Worm (Caenorhabditis elegans) whole organism, mixed stage, embryonic: ENCODE measurements around the gene ZK1236.5.

Source experiments
- bed-3 ChIP-seq: fragments of 200-800 bp; sonication (Bioruptor generic); optimal IDR thresholded peaks from 3 replicates; lab custom pipeline; 2018; ENCODE audit warnings: mild to moderate bottlenecking, missing genetic modification characterization, moderate library complexity, missing compliant biosample characterization
- ces-1 ChIP-seq: fragments of 150-350 bp; optimal IDR thresholded peaks from 2 replicates; lab custom pipeline; 2014; ENCODE audit warnings: missing biosample characterization, missing genetic modification reagents, missing genetic modification characterization
- hlh-1 ChIP-seq: fragments of 150-350 bp; optimal IDR thresholded peaks from 2 replicates; lab custom pipeline; 2014; ENCODE audit warnings: missing biosample characterization, missing genetic modification reagents, missing genetic modification characterization
- lin-13 ChIP-seq: fragments of 150-350 bp; optimal IDR thresholded peaks from 2 replicates; lab custom pipeline; 2014; ENCODE audit warnings: missing biosample characterization, missing genetic modification characterization
- mab-5 ChIP-seq: fragments of 150-350 bp; optimal IDR thresholded peaks from 2 replicates; lab custom pipeline; 2014; ENCODE audit warnings: missing biosample characterization, missing genetic modification characterization
- mep-1 ChIP-seq: fragments of 150-350 bp; optimal IDR thresholded peaks from 2 replicates; lab custom pipeline; 2017; ENCODE audit warnings: missing biosample characterization, missing genetic modification reagents, missing genetic modification characterization, inconsistent platforms
- nhr-12 ChIP-seq: fragments of 150-350 bp; optimal IDR thresholded peaks from 2 replicates; lab custom pipeline; 2014; ENCODE audit warnings: missing biosample characterization, missing genetic modification characterization
- nhr-237 ChIP-seq: fragments of 150-350 bp; optimal IDR thresholded peaks from 2 replicates; lab custom pipeline; 2014; ENCODE audit warnings: missing biosample characterization, missing genetic modification characterization
- nhr-28 ChIP-seq: fragments of 150-350 bp; optimal IDR thresholded peaks from 2 replicates; lab custom pipeline; 2014; ENCODE audit warnings: missing biosample characterization, missing genetic modification characterization
- pha-4 ChIP-seq: fragments of 150-350 bp; optimal IDR thresholded peaks from 2 replicates; lab custom pipeline; 2018; ENCODE audit warnings: missing biosample characterization, missing genetic modification reagents, missing genetic modification characterization
- snpc-4 ChIP-seq: fragments of 150-350 bp; optimal IDR thresholded peaks from 2 replicates; lab custom pipeline; 2014; ENCODE audit warnings: missing biosample characterization, missing genetic modification characterization
- zip-8 ChIP-seq: fragments of 150-350 bp; optimal IDR thresholded peaks from 2 replicates; lab custom pipeline; 2014; ENCODE audit warnings: missing biosample characterization, missing genetic modification characterization

ce11 chrIII:8403507-8403906, 28.5 kb downstream of the ZK1236.5 start, which contains the start of gene cutc-1:
- TF ChIP-seq nhr-12 (tag; lab: Kevin White, UChicago) (no peak), hlh-1 (tag; lab: Kevin White, UChicago) (no peak), bed-3 (GFP tag; lab: Kevin White, UChicago) (no peak), nhr-237 (tag; lab: Kevin White, UChicago) (no peak), mab-5 (tag; lab: Kevin White, UChicago) (no peak), lin-13 (tag; lab: Kevin White, UChicago) (no peak), zip-8 (tag; lab: Kevin White, UChicago) (no peak), ces-1 (no peak), snpc-4 (tag; lab: Kevin White, UChicago) (no peak), nhr-28 (tag; lab: Kevin White, UChicago) (no peak), mep-1 (tag; lab: Kevin White, UChicago) (no peak), pha-4 (tag; lab: Kevin White, UChicago) (no peak)
